Fruit fly (Drosophila melanogaster): ENCODE measurements around the gene Axud1.

The Axud1 gene

DNA sequence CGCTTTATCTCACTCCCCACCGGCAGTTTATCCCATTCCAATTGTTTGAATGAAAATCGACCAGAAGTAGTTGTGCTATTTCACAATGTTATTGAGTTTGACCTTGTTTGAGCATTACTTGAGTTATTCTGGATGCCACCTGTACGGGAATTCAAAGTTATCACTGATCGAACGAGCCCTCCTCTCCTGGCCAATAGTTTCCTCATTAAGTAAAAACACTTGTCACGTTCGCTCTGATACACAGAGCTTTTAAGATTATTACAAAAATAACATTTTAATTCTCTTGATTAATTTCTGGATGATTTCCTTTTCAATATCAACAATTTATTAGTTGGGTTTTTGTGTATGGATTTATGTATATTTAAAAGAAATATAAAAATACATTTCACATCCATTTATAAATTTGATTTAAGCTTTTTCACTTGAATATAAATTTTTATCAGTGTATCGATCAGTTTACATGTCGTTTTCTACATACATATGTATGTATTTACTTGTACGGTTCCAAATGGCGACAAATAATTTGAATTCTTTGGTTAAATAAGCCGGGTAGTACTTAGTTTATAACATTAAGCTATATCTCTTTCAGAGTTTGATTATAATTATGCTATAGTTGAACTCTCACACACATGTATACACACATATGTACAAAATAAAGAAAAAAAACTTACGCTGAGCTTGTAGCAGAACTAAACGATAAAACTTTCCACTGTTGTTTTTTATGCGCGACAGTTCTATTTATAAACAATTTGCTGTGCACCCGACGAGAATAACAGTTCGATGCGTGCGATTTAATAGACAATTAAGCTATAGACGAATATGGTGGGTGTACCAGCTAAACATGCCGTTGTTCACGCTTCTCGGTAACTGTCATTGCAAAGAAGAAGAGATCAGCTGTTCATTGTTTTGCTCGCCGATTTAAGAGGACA lies 8.9 kb downstream of the Axud1 start, which contains the start of the genes CG3609 and CG15390:
Gene CG3609, minus strand, starts transcription at position 810 of the 929 bp plus-strand sequence.
Gene CG15390, plus strand, starts transcription at position 896 of the 929 bp plus-strand sequence.
- TF ChIP-seq psq (optimal IDR thresholded peaks at IDR 0.05): no peak
- no peak for TF ChIP-seq Dll (optimal IDR thresholded peaks at IDR 0.05)
- TF ChIP-seq usp (GFP tag; optimal IDR thresholded peaks at IDR 0.05): no peak
- TF ChIP-seq CG8478 (optimal IDR thresholded peaks at IDR 0.05): no peak
- TF ChIP-seq pan (optimal IDR thresholded peaks at IDR 0.05): no peak
- TF ChIP-seq EcR (GFP tag; optimal IDR thresholded peaks at IDR 0.05): no peak

DNA sequence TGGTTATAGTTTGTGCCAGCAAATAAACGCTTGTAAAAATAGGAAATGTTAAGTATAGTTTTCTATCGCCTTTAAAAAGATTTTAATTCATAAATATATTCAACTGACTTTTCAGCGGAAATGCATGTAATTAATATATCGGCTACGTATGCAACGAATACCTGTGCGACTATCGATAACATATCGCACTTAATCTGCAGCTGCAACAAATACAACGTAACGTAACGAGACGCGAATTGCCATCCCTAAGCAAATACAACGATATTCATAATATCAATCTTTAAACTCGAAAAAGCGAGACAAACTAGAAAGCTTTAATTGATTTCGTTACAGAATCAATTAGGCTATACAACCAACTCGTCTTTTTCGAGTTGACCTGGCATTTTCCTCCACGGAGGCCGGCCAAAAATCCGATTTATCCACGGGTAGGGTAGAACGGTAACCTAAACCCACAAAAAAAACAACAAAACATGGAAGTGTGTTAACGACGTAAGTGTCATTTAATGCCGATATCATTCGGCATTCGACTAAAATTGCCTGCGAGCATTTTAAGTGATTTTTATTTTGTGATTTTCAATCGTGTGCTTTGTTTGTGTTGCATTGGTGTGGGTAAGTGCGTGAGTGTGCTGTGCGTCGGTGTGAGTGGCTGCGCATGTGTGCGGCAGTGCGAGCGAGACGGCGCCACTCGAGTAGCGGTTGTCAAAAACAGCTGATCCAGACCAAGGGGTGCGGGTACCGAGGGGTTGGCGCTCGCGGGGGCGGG lies 10.7 kb downstream of the Axud1 start, which contains the start of gene Atxn7:
Gene Atxn7, plus strand, starts transcription at position 187 of the 763 bp plus-strand sequence.
- TF ChIP-seq CG8478 (optimal IDR thresholded peaks at IDR 0.05): peak; percentile 60
- TF ChIP-seq pan (optimal IDR thresholded peaks at IDR 0.05): no peak

DNA sequence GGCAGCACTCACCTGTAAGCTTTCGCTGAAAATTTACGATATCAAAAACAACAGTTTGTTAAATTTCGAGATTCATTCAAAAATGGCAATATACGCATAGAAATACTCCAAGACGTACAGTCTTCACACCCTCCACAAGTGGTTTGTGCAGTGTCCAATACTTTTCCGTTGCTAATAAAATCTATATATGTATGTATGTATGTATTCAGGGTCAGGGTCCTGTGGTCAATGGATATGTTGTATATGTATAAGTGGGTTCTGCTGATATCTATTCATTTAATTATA lies 11.2 kb downstream of the Axud1 start:
- no peak for TF ChIP-seq EcR (GFP tag; optimal IDR thresholded peaks at IDR 0.05)
- no peak for TF ChIP-seq Dll (optimal IDR thresholded peaks at IDR 0.05)
- TF ChIP-seq CG8478 (optimal IDR thresholded peaks at IDR 0.05): no peak
- TF ChIP-seq pan (optimal IDR thresholded peaks at IDR 0.05): no peak
- no peak for TF ChIP-seq usp (GFP tag; optimal IDR thresholded peaks at IDR 0.05)
- no peak for TF ChIP-seq psq (optimal IDR thresholded peaks at IDR 0.05)

DNA sequence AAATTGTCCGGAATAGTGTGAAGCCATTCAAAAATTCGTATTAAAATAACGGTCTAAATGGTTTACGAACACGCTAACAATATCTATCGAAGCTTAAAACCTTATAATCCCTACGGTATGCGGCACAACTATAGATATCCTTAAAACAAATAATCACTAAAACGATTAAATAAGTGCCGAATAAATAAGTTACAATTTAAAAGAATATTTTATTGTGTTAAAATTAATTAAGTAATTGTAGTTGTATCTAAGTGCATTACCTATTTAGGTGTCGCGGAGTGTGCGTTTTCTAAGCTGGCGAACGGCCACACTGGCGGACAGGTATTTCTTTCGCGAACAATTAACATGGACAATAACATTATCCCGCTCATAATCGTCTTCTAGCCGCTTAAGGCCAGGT lies 15.7 kb downstream of the Axud1 start, which contains the start of gene Eogt:
Gene Eogt, plus strand, starts transcription at position 293 of the 400 bp plus-strand sequence.
- TF ChIP-seq usp (GFP tag; optimal IDR thresholded peaks at IDR 0.05): no peak
- no peak for TF ChIP-seq CG8478 (optimal IDR thresholded peaks at IDR 0.05)
- no peak for TF ChIP-seq EcR (GFP tag; optimal IDR thresholded peaks at IDR 0.05)
- TF ChIP-seq psq (optimal IDR thresholded peaks at IDR 0.05): no peak
- no peak for TF ChIP-seq pan (optimal IDR thresholded peaks at IDR 0.05)
- TF ChIP-seq Dll (optimal IDR thresholded peaks at IDR 0.05): no peak

DNA sequence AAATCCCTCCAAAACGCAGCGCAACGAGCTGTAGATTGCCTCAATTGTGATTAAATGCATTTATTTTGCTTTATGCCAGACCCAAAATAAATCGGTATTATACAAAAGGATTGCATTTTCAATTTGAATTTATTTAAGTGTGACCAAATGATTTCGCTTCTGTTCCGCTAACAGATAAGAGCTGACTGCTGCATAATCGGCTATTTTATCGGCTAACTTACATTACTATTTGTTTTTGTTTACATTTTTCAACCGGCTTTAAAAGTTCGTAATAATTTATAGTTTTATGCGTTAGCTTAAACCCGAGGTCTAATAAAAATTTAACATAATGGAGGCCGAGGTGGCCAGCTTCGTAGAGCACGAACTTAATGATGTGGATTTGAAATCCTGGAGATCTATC lies 17.8 kb downstream of the Axud1 start, which contains the start of gene PIG-Wa:
Gene PIG-Wa, plus strand, starts transcription at position 232 of the 400 bp plus-strand sequence.
- TF ChIP-seq pan (optimal IDR thresholded peaks at IDR 0.05) (no peak), CG8478 (optimal IDR thresholded peaks at IDR 0.05) (no peak), usp (GFP tag; optimal IDR thresholded peaks at IDR 0.05) (no peak), EcR (GFP tag; optimal IDR thresholded peaks at IDR 0.05) (no peak), Dll (optimal IDR thresholded peaks at IDR 0.05) (no peak), psq (optimal IDR thresholded peaks at IDR 0.05) (no peak)

dm6 chr2L:2385692-2386091 lies 20.5 kb downstream of the Axud1 start, which contains the start of gene CG3557:
TSS of gene CG3557 (minus strand) at chr2L:2385792.
- TF ChIP-seq EcR (GFP tag; optimal IDR thresholded peaks at IDR 0.05): no peak
- TF ChIP-seq CG8478 (optimal IDR thresholded peaks at IDR 0.05): no peak
- TF ChIP-seq usp (GFP tag; optimal IDR thresholded peaks at IDR 0.05): no peak
- no peak for TF ChIP-seq Dll (optimal IDR thresholded peaks at IDR 0.05)
- no peak for TF ChIP-seq pan (optimal IDR thresholded peaks at IDR 0.05)
- no peak for TF ChIP-seq psq (optimal IDR thresholded peaks at IDR 0.05)

DNA sequence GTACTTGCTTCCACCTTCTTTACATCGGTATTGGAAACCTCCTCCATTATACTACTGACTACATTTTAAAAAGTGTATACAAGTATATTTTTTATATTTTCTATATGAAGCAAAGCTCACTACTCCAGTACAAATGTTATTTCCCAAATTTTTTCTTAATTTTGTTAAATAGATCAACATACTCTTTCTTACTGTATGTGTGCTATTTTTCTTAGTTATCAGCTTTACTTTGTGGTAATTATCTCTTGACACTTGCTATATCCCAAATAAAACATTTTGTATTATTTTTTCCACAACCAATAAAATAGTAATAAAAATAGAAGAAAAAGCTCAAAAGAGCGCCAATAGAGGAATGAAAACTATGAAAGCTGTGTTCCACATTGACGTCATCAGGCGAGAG lies 25.4 kb downstream of the Axud1 start, which contains the start of gene CG43750:
Gene CG43750, minus strand, starts transcription at position 101 of the 400 bp plus-strand sequence.
- TF ChIP-seq psq (optimal IDR thresholded peaks at IDR 0.05) (no peak), usp (GFP tag; optimal IDR thresholded peaks at IDR 0.05) (no peak), pan (optimal IDR thresholded peaks at IDR 0.05) (no peak), Dll (optimal IDR thresholded peaks at IDR 0.05) (no peak), CG8478 (optimal IDR thresholded peaks at IDR 0.05) (no peak), EcR (GFP tag; optimal IDR thresholded peaks at IDR 0.05) (no peak)

- TF ChIP-seq psq (optimal IDR thresholded peaks at IDR 0.05) (no peak), EcR (GFP tag; optimal IDR thresholded peaks at IDR 0.05) (no peak), Dll (optimal IDR thresholded peaks at IDR 0.05) (no peak), usp (GFP tag; optimal IDR thresholded peaks at IDR 0.05) (no peak), CG8478 (optimal IDR thresholded peaks at IDR 0.05) (no peak), pan (optimal IDR thresholded peaks at IDR 0.05) (no peak)
Measured at dm6 chr2L:2391321-2391720, 26.2 kb downstream of the Axud1 start, which contains the start of gene CG46448. TSS of gene CG46448 (plus strand) at chr2L:2391660.

DNA sequence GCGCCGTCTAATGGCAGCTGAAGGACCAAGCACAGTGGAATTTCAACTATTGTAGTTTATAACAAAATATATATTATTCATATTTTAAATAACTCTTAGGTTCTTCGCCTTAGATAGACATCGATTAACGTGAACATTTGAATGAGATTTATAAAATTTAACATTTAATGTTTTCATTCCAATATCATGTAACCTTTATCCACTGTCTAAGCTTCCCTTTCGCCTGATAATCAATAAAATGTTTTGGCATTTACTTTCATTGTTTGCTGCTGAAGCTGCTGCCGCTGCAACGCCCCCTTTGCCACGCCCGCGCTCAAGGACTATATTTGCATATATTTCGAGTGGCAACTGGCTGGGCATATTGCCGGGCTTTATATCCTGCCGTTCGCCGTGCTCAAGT lies 29.7 kb downstream of the Axud1 start:
- TF ChIP-seq pan (optimal IDR thresholded peaks at IDR 0.05) (no peak), usp (GFP tag; optimal IDR thresholded peaks at IDR 0.05) (no peak), EcR (GFP tag; optimal IDR thresholded peaks at IDR 0.05) (no peak), psq (optimal IDR thresholded peaks at IDR 0.05) (no peak), CG8478 (optimal IDR thresholded peaks at IDR 0.05) (no peak), Dll (optimal IDR thresholded peaks at IDR 0.05) (no peak)

DNA sequence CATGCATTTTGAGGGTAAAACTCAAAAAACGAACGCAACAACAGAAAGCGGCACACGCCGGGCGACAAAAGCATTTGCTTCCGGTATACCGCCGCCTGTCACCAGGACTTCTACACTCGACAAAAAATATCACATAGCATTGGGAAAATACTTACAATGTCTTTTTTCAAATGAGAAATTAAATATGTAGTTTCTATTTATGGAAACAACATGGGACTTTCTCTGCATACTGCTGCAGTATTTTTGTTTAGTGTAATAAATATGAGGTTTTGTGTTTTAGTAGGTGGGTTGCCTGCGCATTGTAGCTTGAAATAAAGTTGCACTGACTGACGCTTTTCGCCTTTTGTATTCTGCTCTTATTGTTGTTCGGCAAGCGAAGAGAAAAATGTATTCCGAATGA lies 31.9 kb downstream of the Axud1 start:
- TF ChIP-seq usp (GFP tag; optimal IDR thresholded peaks at IDR 0.05) (no peak), psq (optimal IDR thresholded peaks at IDR 0.05) (no peak), pan (optimal IDR thresholded peaks at IDR 0.05) (no peak), CG8478 (optimal IDR thresholded peaks at IDR 0.05) (no peak), Dll (optimal IDR thresholded peaks at IDR 0.05) (no peak), EcR (GFP tag; optimal IDR thresholded peaks at IDR 0.05) (no peak)

- TF ChIP-seq EcR (GFP tag; optimal IDR thresholded peaks at IDR 0.05): no peak
- no peak for TF ChIP-seq Dll (optimal IDR thresholded peaks at IDR 0.05)
- no peak for TF ChIP-seq CG8478 (optimal IDR thresholded peaks at IDR 0.05)
- no peak for TF ChIP-seq psq (optimal IDR thresholded peaks at IDR 0.05)
- TF ChIP-seq usp (GFP tag; optimal IDR thresholded peaks at IDR 0.05): no peak
- no peak for TF ChIP-seq pan (optimal IDR thresholded peaks at IDR 0.05)
Measured at dm6 chr2L:2398459-2398858, 33.3 kb downstream of the Axud1 start.

All from whole organism.